Worm (Caenorhabditis elegans): ENCODE data around the gene ugt-30.

ce11 chrV:15089438-15089837 lies 35.6 kb downstream of the ugt-30 start, which contains the start of the genes C01G10.5 and C01G10.4:
- no peak for TF ChIP-seq egl-27 (tag; optimal IDR thresholded peaks at IDR 0.05)
- TF ChIP-seq dmd-9 (GFP tag; IDR thresholded peaks at IDR 0.05): no peak
- TF ChIP-seq lin-39 (tag; optimal IDR thresholded peaks at IDR 0.05): no peak
- TF ChIP-seq nhr-77 (tag; optimal IDR thresholded peaks at IDR 0.05): no peak
- TF ChIP-seq fos-1 (tag; optimal IDR thresholded peaks at IDR 0.05): no peak
- TF ChIP-seq duxl-1 (tag; optimal IDR thresholded peaks at IDR 0.05; ENCODE audit: poor library complexity): no peak
- no peak for TF ChIP-seq R02D3.7 (tag; optimal IDR thresholded peaks at IDR 0.05)
- TF ChIP-seq nhr-25 (tag; optimal IDR thresholded peaks at IDR 0.05; ENCODE audit: borderline replicate concordance, insufficient read depth): no peak
- TF ChIP-seq pqm-1 (tag; optimal IDR thresholded peaks at IDR 0.05): no peak
- TF ChIP-seq aha-1 (tag): no peak

Data from whole organism, L4 larva.